Worm (Caenorhabditis elegans) whole organism, L3 larva: Measurements from ENCODE around the gene C31G12.1.

ENCODE experiments used
- R02D3.7 ChIP-seq: fragments of 150-350 bp; optimal IDR thresholded peaks from 2 replicates; lab custom pipeline; 2014; ENCODE audit warnings: missing biosample characterization, missing genetic modification characterization
- aly-2 ChIP-seq: fragments of 150-350 bp; optimal IDR thresholded peaks from 2 replicates; lab custom pipeline; 2014; ENCODE audit warnings: missing biosample characterization, missing genetic modification characterization
- ama-1 ChIP-seq: fragments of 150-350 bp; optimal IDR thresholded peaks from 2 replicates; lab custom pipeline; 2018
- ceh-28 ChIP-seq: fragments of 150-350 bp; optimal IDR thresholded peaks from 2 replicates; lab custom pipeline; 2014; ENCODE audit warnings: missing biosample characterization, missing genetic modification reagents, missing genetic modification characterization
- ceh-9 ChIP-seq: sonication (generic microtip); optimal IDR thresholded peaks from 2 replicates; lab custom pipeline; 2018; ENCODE audit warnings: missing biosample characterization, missing genetic modification characterization
- egl-27 ChIP-seq: sonication (generic microtip); optimal IDR thresholded peaks from 4 replicates; lab custom pipeline; 2017; ENCODE audit warnings: missing biosample characterization, missing genetic modification reagents, missing genetic modification characterization
- egl-5 ChIP-seq: fragments of 150-350 bp; optimal IDR thresholded peaks from 2 replicates; lab custom pipeline; 2017; ENCODE audit warnings: missing biosample characterization, missing genetic modification reagents, missing genetic modification characterization, inconsistent platforms
- elt-1 ChIP-seq: fragments of 150-350 bp; optimal IDR thresholded peaks from 2 replicates; lab custom pipeline; 2014; ENCODE audit warnings: missing biosample characterization, missing genetic modification characterization
- elt-2 ChIP-seq: sonication (generic microtip); optimal IDR thresholded peaks from 2 replicates; lab custom pipeline; 2016; ENCODE audit warnings: missing genetic modification reagents, mild to moderate bottlenecking, missing genetic modification characterization, missing compliant biosample characterization
- eor-1 ChIP-seq, 2 experiments: fragments of 150-350 bp; optimal IDR thresholded peaks; 2 replicates each; lab custom pipeline; 2014 to 2018; ENCODE audit warnings: missing biosample characterization in 2 of 2, missing genetic modification characterization in 2 of 2
- fkh-10 ChIP-seq: sonication (generic microtip); optimal IDR thresholded peaks from 2 replicates; lab custom pipeline; 2017; ENCODE audit warnings: missing biosample characterization, missing genetic modification reagents, missing genetic modification characterization
- fkh-2 ChIP-seq: fragments of 150-350 bp; optimal IDR thresholded peaks from 2 replicates; lab custom pipeline; 2014; ENCODE audit warnings: missing biosample characterization, missing genetic modification reagents, missing genetic modification characterization
- fos-1 ChIP-seq: fragments of 150-350 bp; optimal IDR thresholded peaks from 2 replicates; lab custom pipeline; 2014; ENCODE audit warnings: missing biosample characterization, missing genetic modification characterization
- hmg-11 ChIP-seq: sonication (generic microtip); optimal IDR thresholded peaks from 2 replicates; lab custom pipeline; 2016; ENCODE audit warnings: missing genetic modification characterization, missing compliant biosample characterization
- jun-1 ChIP-seq: fragments of 150-350 bp; optimal IDR thresholded peaks from 2 replicates; lab custom pipeline; 2014; ENCODE audit warnings: missing biosample characterization, missing genetic modification reagents, missing genetic modification characterization
- lin-15B ChIP-seq: fragments of 150-350 bp; optimal IDR thresholded peaks from 2 replicates; lab custom pipeline; 2014; ENCODE audit warnings: missing biosample characterization, missing genetic modification characterization
- mml-1 ChIP-seq: fragments of 150-350 bp; sonication (generic microtip); optimal IDR thresholded peaks from 3 replicates; lab custom pipeline; 2014; ENCODE audit warnings: missing biosample characterization, missing genetic modification characterization
- nhr-11 ChIP-seq: fragments of 150-350 bp; optimal IDR thresholded peaks from 2 replicates; lab custom pipeline; 2014; ENCODE audit warnings: missing biosample characterization, missing genetic modification characterization
- nhr-12 ChIP-seq: fragments of 150-350 bp; optimal IDR thresholded peaks from 2 replicates; lab custom pipeline; 2014; ENCODE audit warnings: missing biosample characterization, missing genetic modification characterization
- nhr-23 ChIP-seq: fragments of 150-350 bp; optimal IDR thresholded peaks from 2 replicates; lab custom pipeline; 2014; ENCODE audit warnings: missing biosample characterization, missing genetic modification reagents, missing genetic modification characterization
- nhr-237 ChIP-seq: fragments of 150-350 bp; optimal IDR thresholded peaks from 2 replicates; lab custom pipeline; 2014; ENCODE audit warnings: missing biosample characterization, missing genetic modification characterization
- nhr-28 ChIP-seq: fragments of 150-350 bp; optimal IDR thresholded peaks from 2 replicates; lab custom pipeline; 2014; ENCODE audit warnings: missing biosample characterization, missing genetic modification characterization
- nhr-76 ChIP-seq: fragments of 150-350 bp; sonication (generic microtip); optimal IDR thresholded peaks from 5 replicates; lab custom pipeline; 2014; ENCODE audit warnings: missing biosample characterization, missing genetic modification characterization
- nhr-77 ChIP-seq: fragments of 150-350 bp; optimal IDR thresholded peaks from 2 replicates; lab custom pipeline; 2014; ENCODE audit warnings: missing biosample characterization, missing genetic modification characterization
- pqm-1 ChIP-seq: fragments of 150-350 bp; optimal IDR thresholded peaks from 2 replicates; lab custom pipeline; 2017; ENCODE audit warnings: missing biosample characterization, missing genetic modification characterization, inconsistent platforms
- skn-1 ChIP-seq: fragments of 150-350 bp; optimal IDR thresholded peaks from 2 replicates; lab custom pipeline; 2014; ENCODE audit warnings: missing biosample characterization, missing genetic modification characterization
- snpc-4 ChIP-seq: fragments of 150-350 bp; optimal IDR thresholded peaks from 2 replicates; lab custom pipeline; 2014; ENCODE audit warnings: missing biosample characterization, missing genetic modification characterization
- tbx-2 ChIP-seq: sonication (generic microtip); optimal IDR thresholded peaks from 2 replicates; lab custom pipeline; 2016; ENCODE audit warnings: mild to moderate bottlenecking, missing genetic modification characterization, missing compliant biosample characterization
- unc-39 ChIP-seq: sonication (generic microtip); optimal IDR thresholded peaks from 4 replicates; lab custom pipeline; 2017; ENCODE audit warnings: missing biosample characterization, missing genetic modification characterization
- zag-1 ChIP-seq: fragments of 150-350 bp; optimal IDR thresholded peaks from 2 replicates; lab custom pipeline; 2014; ENCODE audit warnings: missing biosample characterization, missing genetic modification characterization
- ztf-4 ChIP-seq: fragments of 150-350 bp; optimal IDR thresholded peaks from 2 replicates; lab custom pipeline; 2014; ENCODE audit warnings: missing biosample characterization, missing genetic modification characterization

Gene C31G12.1

DNA sequence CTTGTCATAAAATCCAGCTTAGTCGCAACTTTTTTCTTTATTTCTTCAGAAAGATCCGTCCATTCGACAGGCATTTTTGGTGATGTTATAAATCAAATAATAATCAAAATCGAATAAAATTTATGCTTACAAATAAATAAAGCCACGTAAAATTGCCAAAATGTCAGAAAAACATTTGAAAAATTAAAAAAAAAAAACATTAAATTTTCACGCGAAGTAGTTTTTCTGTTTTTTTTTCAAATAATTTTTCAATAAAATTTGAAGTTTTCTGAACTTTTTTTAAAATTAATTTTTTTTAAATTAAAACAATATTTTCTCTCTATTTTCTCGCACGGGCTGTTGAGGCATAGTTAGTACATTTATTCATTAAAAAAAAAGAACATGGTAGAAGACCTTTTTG, 1.1 kb upstream of the C31G12.1 start, which contains the start of gene C31G12.4:
Gene C31G12.4 (minus strand): TSS at position 101 of the 400 bp plus-strand sequence.
- no peak for TF ChIP-seq fkh-10 (GFP tag; lab: Kevin White, UChicago)
- no peak for TF ChIP-seq egl-27
- TF ChIP-seq elt-2 (tag; lab: Kevin White, UChicago): no peak
- no peak for TF ChIP-seq nhr-237 (tag; lab: Kevin White, UChicago)
- TF ChIP-seq fos-1 (tag; lab: Kevin White, UChicago): no peak
- TF ChIP-seq lin-15B: no peak
- no peak for TF ChIP-seq egl-5 (tag; lab: Kevin White, UChicago)
- TF ChIP-seq nhr-11 (tag; lab: Kevin White, UChicago): no peak
- TF ChIP-seq, all 47 proteins: peak for 0

DNA sequence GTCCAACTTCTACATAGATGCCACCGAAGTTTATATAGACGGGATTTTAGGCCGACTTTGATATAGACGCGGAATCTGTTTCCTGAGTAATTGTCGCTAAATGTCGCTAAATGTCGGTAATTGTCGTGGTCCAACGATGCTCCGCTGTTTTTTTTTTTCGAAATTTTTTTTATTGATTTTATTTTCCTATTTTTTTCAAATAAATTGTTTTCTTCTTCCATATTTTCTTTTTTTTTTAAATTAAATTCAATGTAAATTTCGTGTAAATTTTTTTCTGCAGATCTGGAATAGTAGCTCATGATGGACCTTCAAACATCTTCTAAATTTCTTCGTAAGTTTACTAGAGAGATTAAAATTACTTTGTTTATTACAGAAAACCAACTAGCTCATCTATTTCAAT, 5.1 kb downstream of the C31G12.1 start, which contains the start of gene C31G12.3:
Gene C31G12.3 (plus strand): TSS at position 301 of the 400 bp plus-strand sequence.
- TF ChIP-seq skn-1 (no peak), snpc-4 (tag; lab: Kevin White, UChicago) (no peak), ceh-28 (tag; lab: Kevin White, UChicago) (no peak), nhr-237 (tag; lab: Kevin White, UChicago) (no peak)

DNA sequence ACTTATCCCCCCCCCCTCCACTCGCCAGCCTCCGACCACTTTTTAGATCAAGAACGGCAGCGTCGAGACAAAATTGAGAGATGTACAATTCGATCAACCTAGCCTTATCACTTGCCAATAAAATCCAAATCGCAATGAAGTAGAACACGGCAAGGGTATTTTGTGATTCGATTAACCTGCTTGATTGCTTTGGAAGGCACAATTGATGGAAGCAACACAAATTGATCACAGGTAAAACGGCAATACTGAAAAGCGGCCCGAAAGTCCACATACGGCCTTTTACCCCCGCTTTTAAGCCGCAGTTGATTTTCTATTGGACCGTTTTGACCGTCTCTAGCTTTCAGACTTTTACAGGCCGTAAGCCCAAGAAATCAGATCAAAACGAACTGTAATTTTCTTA, 8.6 kb downstream of the C31G12.1 start, which contains the start of gene clec-245:
Gene clec-245 (minus strand): TSS at position 101 of the 400 bp plus-strand sequence.
- no peak for TF ChIP-seq snpc-4 (tag; lab: Kevin White, UChicago)
- TF ChIP-seq nhr-12: no peak
- TF ChIP-seq unc-39 (tag; lab: Kevin White, UChicago): no peak
- TF ChIP-seq ceh-28 (tag; lab: Kevin White, UChicago): no peak
- no peak for TF ChIP-seq nhr-77 (tag; lab: Kevin White, UChicago)
- no peak for TF ChIP-seq ama-1
- TF ChIP-seq egl-27: no peak
- no peak for TF ChIP-seq hmg-11 (tag; lab: Kevin White, UChicago)
- TF ChIP-seq R02D3.7 (tag; lab: Kevin White, UChicago): no peak
- TF ChIP-seq nhr-76 (tag; lab: Kevin White, UChicago): no peak
- TF ChIP-seq tbx-2 (tag; lab: Kevin White, UChicago): no peak
- TF ChIP-seq elt-1 (tag; lab: Kevin White, UChicago): no peak
- no peak for TF ChIP-seq egl-5 (tag; lab: Kevin White, UChicago)
- no peak for TF ChIP-seq eor-1 (tag; optimal IDR thresholded peaks at IDR 0.05; lab: Kevin White, UChicago)
- no peak for TF ChIP-seq mml-1
- no peak for TF ChIP-seq jun-1 (tag; lab: Kevin White, UChicago)
- TF ChIP-seq zag-1: no peak
- TF ChIP-seq elt-2 (tag; lab: Kevin White, UChicago): no peak
- TF ChIP-seq fkh-2 (tag; lab: Kevin White, UChicago): no peak
- no peak for TF ChIP-seq ceh-9 (tag; lab: Kevin White, UChicago)
- TF ChIP-seq, all 47 proteins: peak for 0

DNA sequence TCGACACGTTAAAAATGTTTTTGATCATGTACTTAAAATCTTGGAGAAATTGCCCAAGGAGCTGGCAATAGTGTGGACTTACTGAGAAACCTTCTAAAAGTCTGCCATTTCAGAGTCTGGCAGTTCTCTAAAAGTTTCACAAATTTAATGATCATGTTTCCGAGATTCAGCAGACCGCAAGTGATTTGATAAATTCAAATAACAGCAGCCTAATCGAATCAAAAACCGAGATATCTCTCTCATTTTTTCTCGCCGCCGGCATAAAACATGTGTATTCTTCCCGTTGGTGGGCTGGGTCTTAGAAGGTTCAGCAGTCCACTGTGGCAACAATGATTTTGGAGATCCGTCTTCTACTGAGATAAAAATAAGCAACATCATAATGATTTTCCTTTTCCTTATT, 9.4 kb downstream of the C31G12.1 start, which contains the start of gene clec-246:
Gene clec-246 (plus strand): TSS at position 301 of the 400 bp plus-strand sequence.
- TF ChIP-seq tbx-2 (tag; lab: Kevin White, UChicago) (no peak), ztf-4 (tag; lab: Kevin White, UChicago) (no peak), nhr-23 (tag; lab: Kevin White, UChicago) (no peak), ama-1 (no peak), jun-1 (tag; lab: Kevin White, UChicago) (no peak)

DNA sequence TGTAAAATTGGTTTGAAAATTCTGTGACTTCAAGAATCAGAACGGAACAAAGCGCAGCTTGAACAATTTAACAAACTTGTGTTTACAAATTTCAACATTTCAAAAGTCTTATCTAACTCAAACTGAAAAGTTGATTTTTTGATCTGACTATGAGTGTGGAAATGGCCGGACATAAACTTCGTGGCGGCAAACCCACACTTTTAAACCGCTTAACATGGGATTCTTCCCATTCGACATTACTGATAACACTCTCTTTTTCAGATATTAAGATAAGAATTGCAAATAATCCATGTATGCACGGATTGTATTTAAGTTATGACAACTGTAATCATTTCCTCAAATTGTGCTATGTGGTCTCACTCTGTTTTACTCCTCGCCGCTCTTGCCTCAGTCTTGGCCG, 11.4 kb downstream of the C31G12.1 start, which contains the start of gene clec-42:
Gene clec-42 (plus strand): TSS at position 285 of the 400 bp plus-strand sequence.
- TF ChIP-seq elt-2 (tag; lab: Kevin White, UChicago) (peak; percentile 79), tbx-2 (tag; lab: Kevin White, UChicago) (no peak), jun-1 (tag; lab: Kevin White, UChicago) (peak; percentile 1), pqm-1 (tag; lab: Kevin White, UChicago) (peak; percentile 31), aly-2 (tag; lab: Kevin White, UChicago) (no peak), ama-1 (no peak), nhr-23 (tag; lab: Kevin White, UChicago) (no peak)

DNA sequence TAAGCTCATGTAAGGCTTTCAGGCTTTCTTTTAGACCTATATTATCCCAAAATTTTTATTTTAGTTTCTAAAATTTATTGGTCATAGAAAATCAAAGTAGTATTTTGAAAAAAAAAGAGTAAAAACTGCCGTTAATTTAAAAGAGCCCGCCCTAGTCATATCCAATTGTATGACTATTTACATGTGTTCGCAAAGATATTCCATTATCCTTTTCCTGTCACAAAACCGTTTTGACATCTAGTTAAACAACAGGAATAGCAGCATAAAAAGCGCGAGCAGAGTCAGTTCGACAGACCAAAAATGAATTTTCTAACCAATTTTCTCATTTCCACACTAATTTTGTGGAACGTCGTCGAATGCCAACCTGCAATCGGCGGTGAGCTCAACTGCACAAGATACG, 15.2 kb downstream of the C31G12.1 start, which contains the start of gene F16H6.3:
Gene F16H6.3 (plus strand): TSS at position 301 of the 400 bp plus-strand sequence.
- TF ChIP-seq ama-1 (no peak), nhr-28 (tag; lab: Kevin White, UChicago) (no peak), eor-1 (tag; optimal IDR thresholded peaks at IDR 0.05; lab: Kevin White, UChicago) (no peak)
